Worm (Caenorhabditis elegans) whole organism, young adult: Measurements from ENCODE around the gene frpr-10.

Experiments
- F39B2.1 ChIP-seq: fragments of 200-800 bp; sonication (Bioruptor generic); IDR thresholded peaks from 2 replicates; pipeline ENCODE4 v1.3.6; 2022; ENCODE audit warnings: missing genetic modification reagents, missing genetic modification characterization, missing compliant biosample characterization
- efl-1 ChIP-seq: fragments of 150-350 bp; optimal IDR thresholded peaks from 2 replicates; lab custom pipeline; 2014; ENCODE audit warnings: missing biosample characterization, missing genetic modification reagents, missing genetic modification characterization
- hrde-1 ChIP-seq: sonication (generic microtip); optimal IDR thresholded peaks from 2 replicates; lab custom pipeline; 2016; ENCODE audit warnings: missing genetic modification characterization, mild to moderate bottlenecking, missing compliant biosample characterization, moderate library complexity, missing genotype, missing genetic modification reagents, borderline replicate concordance
- nfya-1 ChIP-seq: sonication (generic microtip); optimal IDR thresholded peaks from 2 replicates; lab custom pipeline; 2017; ENCODE audit warnings: antibody characterized with exemption, missing compliant biosample characterization, missing genetic modification characterization, borderline replicate concordance; ENCODE audit not compliant: insufficient read depth
- nhr-80 ChIP-seq: sonication (generic microtip); optimal IDR thresholded peaks from 2 replicates; lab custom pipeline; 2016; ENCODE audit warnings: missing genetic modification characterization, missing compliant biosample characterization
- pha-4 ChIP-seq: fragments of 150-350 bp; sonication (generic microtip); optimal IDR thresholded peaks from 2 replicates; lab custom pipeline; 2014; ENCODE audit warnings: missing biosample characterization, missing genetic modification reagents, missing genetic modification characterization
- unc-130 ChIP-seq: sonication (generic microtip); optimal IDR thresholded peaks from 2 replicates; lab custom pipeline; 2016; ENCODE audit warnings: missing genetic modification reagents, missing genetic modification characterization, missing compliant biosample characterization
- unc-62 ChIP-seq: fragments of 150-350 bp; optimal IDR thresholded peaks from 2 replicates; lab custom pipeline; 2014; ENCODE audit warnings: missing biosample characterization, missing genetic modification reagents, missing genetic modification characterization

- TF ChIP-seq unc-130 (no peak), hrde-1 (tag; lab: Kevin White, UChicago) (no peak), F39B2.1 (GFP tag; lab: Robert Waterston, UW) (no peak), unc-62 (GFP tag; lab: Kevin White, UChicago) (no peak), nfya-1 (tag; lab: Kevin White, UChicago) (no peak), nhr-80 (no peak), pha-4 (tag; lab: Kevin White, UChicago) (no peak), efl-1 (GFP tag; lab: Kevin White, UChicago) (no peak)
These were observed 11.1 kb upstream of the frpr-10 start, which contains the start of gene czw-1 for ce11 chrIV:7946457-7946856.
